Fruit fly (Drosophila melanogaster): ENCODE measurements around the gene U2af38.

DNA sequence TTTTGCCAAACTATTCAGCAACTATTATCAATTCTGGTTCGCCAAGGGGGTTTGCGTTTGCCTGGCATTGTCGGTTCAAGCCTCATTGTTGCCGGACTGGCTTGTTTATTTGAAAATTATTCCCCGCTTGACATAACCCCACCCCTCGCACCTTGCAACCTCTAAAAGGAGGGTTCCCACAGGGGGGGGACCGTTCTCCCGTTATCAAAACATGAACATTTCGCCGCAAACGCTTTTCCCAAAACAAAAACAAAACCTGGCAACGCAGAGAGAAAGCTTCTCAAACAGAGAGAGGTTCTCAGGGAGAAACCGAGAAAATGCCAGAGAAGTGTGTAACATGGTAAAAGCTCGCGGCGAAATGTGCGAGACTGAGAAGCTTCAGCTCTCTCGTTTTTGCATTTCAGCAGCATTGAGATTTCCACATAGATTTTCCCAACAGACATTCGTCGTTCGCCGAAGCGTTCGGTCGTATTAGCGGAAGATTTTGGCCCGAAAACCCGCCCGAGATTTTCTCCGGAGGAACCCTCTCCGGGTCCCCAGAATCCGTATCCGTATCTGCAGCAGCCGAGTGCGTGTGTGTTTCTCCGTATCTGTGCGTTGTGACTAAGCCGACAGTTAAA, 15.4 kb upstream of the U2af38 start:
- peak; percentile 11 for TF ChIP-seq Dll (optimal IDR thresholded peaks at IDR 0.05)
- no peak for TF ChIP-seq CG8478 (optimal IDR thresholded peaks at IDR 0.05)
- no peak for TF ChIP-seq pan (optimal IDR thresholded peaks at IDR 0.05)
